Fruit fly (Drosophila melanogaster) whole organism, adult: Measurements from ENCODE around the gene eIF3a.

ENCODE experiments used
- Mnt ChIP-seq: fragments of 200-800 bp; sonication (Bioruptor generic); optimal IDR thresholded peaks from 2 replicates; lab custom pipeline; 2016; ENCODE audit warnings: missing biosample characterization, mild to moderate bottlenecking, missing genetic modification characterization
- kay ChIP-seq: fragments of 200-800 bp; sonication (Bioruptor generic); peaks from one replicate; lab custom pipeline; 2016; ENCODE audit warnings: missing biosample characterization, missing genetic modification characterization, borderline replicate concordance

DNA sequence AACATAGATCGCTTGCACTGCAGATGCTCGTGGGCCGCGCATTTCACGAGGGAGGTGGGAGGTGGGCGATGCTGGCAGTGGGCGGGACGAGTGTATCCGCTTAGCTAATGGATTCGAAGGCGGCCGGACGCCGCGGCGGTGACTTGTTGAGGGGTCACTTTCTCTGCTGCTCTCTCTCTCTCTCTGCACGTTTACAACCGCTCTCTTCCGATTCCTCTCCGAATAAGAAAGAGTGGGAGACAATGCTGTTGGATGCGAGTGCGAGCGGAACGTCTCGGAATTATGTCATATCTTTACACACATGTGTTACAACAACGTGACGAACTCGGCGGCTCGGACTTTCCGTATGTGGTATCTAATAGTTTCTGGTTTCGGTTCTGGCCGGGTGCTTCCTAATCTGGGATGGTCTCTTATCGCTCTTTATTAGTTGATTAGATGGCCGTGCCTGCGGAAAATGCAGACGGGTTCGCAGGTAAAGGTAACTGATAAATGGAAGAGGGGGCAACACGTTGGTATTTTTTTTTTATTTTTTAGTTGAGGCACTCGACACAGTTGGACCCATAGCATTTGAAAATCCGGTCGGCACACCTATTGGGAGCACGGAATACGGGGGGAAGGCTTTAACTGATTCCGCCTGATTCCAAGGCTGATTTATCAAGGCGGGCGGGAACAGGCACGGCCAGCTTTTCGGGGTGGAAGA lies 18.8 kb upstream of the eIF3a start:
- TF ChIP-seq kay (GFP tag; lab: Kevin White, UChicago): no peak
- TF ChIP-seq Mnt (GFP tag; lab: Kevin White, UChicago): peak; percentile 52
